Worm (Caenorhabditis elegans) whole organism, young adult: ENCODE results near the gene T28H10.1.

Source experiments
- C17E4.6 ChIP-seq: fragments of 200-800 bp; sonication (Bioruptor generic); IDR thresholded peaks from 2 replicates; pipeline ENCODE4 v1.3.6; 2022; ENCODE audit warnings: missing genetic modification reagents, missing genetic modification characterization, missing compliant biosample characterization
- F49E8.2 ChIP-seq: sonication (generic microtip); optimal IDR thresholded peaks from 3 replicates; lab custom pipeline; 2017; ENCODE audit warnings: missing genetic modification characterization, mild to moderate bottlenecking, missing compliant biosample characterization, antibody characterized with exemption, moderate library complexity; ENCODE audit not compliant: insufficient read depth
- T07F8.4 ChIP-seq: sonication (generic microtip); optimal IDR thresholded peaks from 2 replicates; lab custom pipeline; 2016; ENCODE audit warnings: mild to moderate bottlenecking, missing genetic modification characterization, moderate library complexity, missing compliant biosample characterization
- attf-3 ChIP-seq: fragments of 200-800 bp; sonication (Bioruptor generic); conservative IDR thresholded peaks from 2 replicates; pipeline ENCODE4 v1.3.6; 2022; ENCODE audit warnings: missing genetic modification reagents, missing genetic modification characterization, missing compliant biosample characterization
- ceh-100 ChIP-seq: fragments of 200-800 bp; sonication (Bioruptor generic); IDR thresholded peaks from 2 replicates; pipeline ENCODE4 v1.3.6; 2022; ENCODE audit warnings: missing genetic modification reagents, missing genetic modification characterization, missing compliant biosample characterization
- ekl-4 ChIP-seq: fragments of 200-800 bp; sonication (Bioruptor generic); IDR thresholded peaks from 2 replicates; pipeline ENCODE4 v1.3.6; 2022; ENCODE audit warnings: missing genetic modification reagents, missing genetic modification characterization, missing compliant biosample characterization
- lin-26 ChIP-seq: fragments of 200-800 bp; sonication (Bioruptor generic); IDR thresholded peaks from 2 replicates; pipeline ENCODE4 v1.3.6; 2022; ENCODE audit warnings: missing genetic modification reagents, missing genetic modification characterization, missing compliant biosample characterization
- mxl-1 ChIP-seq: sonication (generic microtip); optimal IDR thresholded peaks from 2 replicates; lab custom pipeline; 2016; ENCODE audit warnings: missing genetic modification characterization, missing compliant biosample characterization
- pha-4 ChIP-seq: fragments of 150-350 bp; sonication (generic microtip); optimal IDR thresholded peaks from 2 replicates; lab custom pipeline; 2014; ENCODE audit warnings: missing biosample characterization, missing genetic modification reagents, missing genetic modification characterization
- snpc-1.3 ChIP-seq: sonication (generic microtip); optimal IDR thresholded peaks from 2 replicates; lab custom pipeline; 2017; ENCODE audit warnings: missing genetic modification characterization, mild to moderate bottlenecking, missing compliant biosample characterization, antibody characterized with exemption, moderate library complexity, missing genotype, missing genetic modification reagents; ENCODE audit not compliant: insufficient read depth
- snpc-4 ChIP-seq, 5 experiments: fragments of 150-350 bp in 1 of 5; sonication (generic microtip) in 4 of 5; optimal IDR thresholded peaks; 2 replicates each; lab custom pipeline; 2014 to 2018; ENCODE audit warnings: missing genetic modification characterization in 5 of 5, missing biosample characterization in 3 of 5, antibody characterized with exemption in 2 of 5, mild to moderate bottlenecking in 2 of 5, missing compliant biosample characterization in 2 of 5, missing genotype in 2 of 5, moderate library complexity in 2 of 5, missing genetic modification reagents in 1 of 5
- zfh-2 ChIP-seq: fragments of 200-800 bp; sonication (Bioruptor generic); conservative IDR thresholded peaks from 2 replicates; pipeline ENCODE4 v1.3.6; 2022; ENCODE audit warnings: missing genetic modification reagents, missing genetic modification characterization, missing compliant biosample characterization

- TF ChIP-seq T07F8.4 (tag; lab: Kevin White, UChicago) (no peak), zfh-2 (GFP tag; lab: Robert Waterston, UW) (no peak), attf-3 (no peak), ekl-4 (GFP tag; lab: Robert Waterston, UW) (no peak), snpc-1.3 (tag; lab: Kevin White, UChicago) (no peak), snpc-4 (GFP tag; optimal IDR thresholded peaks at IDR 0.05; lab: Kevin White, UChicago) (no peak), snpc-4 (tag; optimal IDR thresholded peaks at IDR 0.05; lab: Kevin White, UChicago) (no peak), F49E8.2 (tag; lab: Kevin White, UChicago) (no peak), ceh-100 (GFP tag; lab: Robert Waterston, UW) (no peak), C17E4.6 (no peak), mxl-1 (tag; lab: Kevin White, UChicago) (no peak), pha-4 (no peak), lin-26 (no peak)
Observed at ce11 chrV:12537505-12537904, 33.9 kb downstream of the T28H10.1 start.
